Worm (Caenorhabditis elegans): ENCODE measurements around the gene C35A11.4.

DNA sequence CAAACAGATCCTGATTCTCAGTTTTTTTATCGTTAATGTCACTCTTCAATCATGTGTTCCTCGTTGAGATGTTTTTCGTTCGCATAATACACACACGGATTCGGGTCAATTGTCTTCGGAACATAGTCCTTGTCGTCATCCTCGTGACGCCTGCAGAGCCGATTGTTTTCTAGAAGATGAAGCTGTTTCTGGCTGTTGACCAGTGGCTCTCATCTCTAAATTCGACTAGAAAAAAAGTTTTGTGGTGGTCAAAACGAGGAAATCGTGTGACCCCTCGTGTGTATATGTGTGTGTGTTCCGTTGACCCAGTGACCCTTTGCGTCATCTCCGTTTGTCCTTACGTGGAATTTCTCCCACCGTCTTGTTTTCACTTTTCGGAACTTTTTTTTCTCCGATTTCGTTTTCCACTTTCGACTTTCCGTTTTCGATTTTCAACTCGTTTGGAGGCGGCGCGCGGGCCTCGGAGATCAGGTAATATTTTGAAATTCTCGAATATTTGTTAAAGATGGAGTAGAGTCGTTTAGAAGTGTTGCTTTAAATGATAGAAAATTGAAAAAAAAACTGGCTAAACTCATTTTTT lies 6.9 kb downstream of the C35A11.4 start, which contains the start of gene C35A11.2:
- TF ChIP-seq mep-1 (tag; optimal IDR thresholded peaks at IDR 0.05) (no peak), duxl-1 (tag; optimal IDR thresholded peaks at IDR 0.05; ENCODE audit: poor library complexity) (no peak), nhr-237 (tag; optimal IDR thresholded peaks at IDR 0.05) (no peak), snpc-4 (tag; optimal IDR thresholded peaks at IDR 0.05) (no peak), lir-3 (tag; optimal IDR thresholded peaks at IDR 0.05) (no peak), unc-130 (GFP tag; optimal IDR thresholded peaks at IDR 0.05) (no peak), pqm-1 (tag; optimal IDR thresholded peaks at IDR 0.05) (no peak), hmg-1.1 (GFP tag; IDR thresholded peaks at IDR 0.05) (no peak), fkh-10 (GFP tag; optimal IDR thresholded peaks at IDR 0.05) (no peak), hlh-11 (tag; optimal IDR thresholded peaks at IDR 0.05) (no peak), Y48G9A.11 (GFP tag; IDR thresholded peaks at IDR 0.05) (no peak), lin-38 (GFP tag; IDR thresholded peaks at IDR 0.05) (no peak)

Measured in whole organism, L4 larva.